Worm (Caenorhabditis elegans): Measurements from ENCODE around the gene cya-1.

The cya-1 gene

ce11 chrIII:9109172-9109571 lies at the start of gene cya-1:
cya-1 (minus strand) TSS chrIII:9109272.
- TF ChIP-seq mab-5 (tag; optimal IDR thresholded peaks at IDR 0.05) (no peak), ceh-39 (tag; optimal IDR thresholded peaks at IDR 0.05) (peak; percentile 28)

DNA sequence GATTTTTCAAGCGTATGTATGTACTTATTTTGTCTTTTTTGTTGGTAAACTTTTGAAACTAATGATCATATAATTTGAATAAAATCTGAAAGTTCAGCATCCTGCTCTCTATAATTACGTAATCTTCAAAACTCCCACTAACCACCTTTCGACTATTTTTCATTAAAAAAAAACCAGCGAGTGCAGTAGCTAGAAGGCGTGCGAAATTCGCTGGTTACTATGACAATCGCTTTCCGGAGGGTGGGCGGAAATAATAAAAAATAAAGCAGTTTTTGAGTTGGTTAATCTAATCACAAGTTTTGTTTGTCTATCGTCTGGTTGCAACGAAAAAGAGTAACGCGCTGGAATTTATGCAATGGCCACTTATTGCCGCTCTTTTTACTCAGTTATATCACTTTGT lies 45.7 kb upstream of the cya-1 start, which contains the start of gene irld-34:
Gene irld-34 (plus strand): TSS at position 301 of the 400 bp plus-strand sequence.
- TF ChIP-seq nhr-2 (tag; optimal IDR thresholded peaks at IDR 0.05) (no peak), zip-8 (tag; optimal IDR thresholded peaks at IDR 0.05) (peak; percentile 24), ceh-83 (GFP tag; optimal IDR thresholded peaks at IDR 0.05) (no peak)

ce11 chrIII:9153809-9154208 lies 44.7 kb upstream of the cya-1 start, which contains the start of gene nhl-1:
nhl-1 (minus strand) TSS chrIII:9153909.
- TF ChIP-seq unc-62 (GFP tag; optimal IDR thresholded peaks at IDR 0.05) (no peak), M03D4.4 (tag; optimal IDR thresholded peaks at IDR 0.05) (no peak), hlh-1 (tag; optimal IDR thresholded peaks at IDR 0.05) (no peak), nhr-2 (tag; optimal IDR thresholded peaks at IDR 0.05) (no peak), ceh-83 (GFP tag; optimal IDR thresholded peaks at IDR 0.05) (no peak), mep-1 (tag; optimal IDR thresholded peaks at IDR 0.05) (no peak)

- TF ChIP-seq nhr-2 (tag; optimal IDR thresholded peaks at IDR 0.05) (no peak), cnd-1 (tag; optimal IDR thresholded peaks at IDR 0.05) (no peak), unc-120 (tag; optimal IDR thresholded peaks at IDR 0.05; ENCODE audit: poor library complexity, severe bottlenecking) (no peak), elt-1 (tag; optimal IDR thresholded peaks at IDR 0.05; ENCODE audit: borderline replicate concordance, insufficient read depth) (no peak), lin-13 (tag; optimal IDR thresholded peaks at IDR 0.05) (no peak), ceh-83 (GFP tag; optimal IDR thresholded peaks at IDR 0.05) (no peak), lin-32 (GFP tag; optimal IDR thresholded peaks at IDR 0.05) (no peak), lsy-2 (tag; optimal IDR thresholded peaks at IDR 0.05) (no peak), ces-1 (GFP tag; optimal IDR thresholded peaks at IDR 0.05) (no peak), pha-4 (tag; optimal IDR thresholded peaks at IDR 0.05) (no peak), mls-2 (tag; optimal IDR thresholded peaks at IDR 0.05) (no peak), ceh-39 (tag; optimal IDR thresholded peaks at IDR 0.05) (no peak), ham-2 (GFP tag; optimal IDR thresholded peaks at IDR 0.05) (no peak)
Measured at ce11 chrIII:9152950-9153349, 43.9 kb upstream of the cya-1 start.

DNA sequence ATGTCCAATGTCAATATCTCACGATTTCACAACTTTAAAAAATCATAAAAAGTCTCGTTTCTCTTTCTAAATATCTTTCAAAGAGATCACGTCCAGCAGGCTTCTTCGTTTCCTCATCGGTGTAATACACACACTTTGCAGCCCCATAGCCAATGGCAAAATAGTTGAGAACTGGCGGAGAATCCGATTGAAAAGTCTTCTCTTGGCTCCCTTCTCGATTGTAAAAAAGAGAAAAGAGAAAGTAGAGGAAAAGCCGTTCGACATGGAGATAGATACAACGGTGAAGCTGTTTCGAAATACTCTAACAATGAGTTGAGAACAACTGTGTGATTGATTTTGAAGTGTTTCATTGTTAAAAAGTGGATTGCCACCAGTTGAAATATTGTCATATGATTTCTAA lies 42.7 kb upstream of the cya-1 start:
- TF ChIP-seq hlh-1 (tag; optimal IDR thresholded peaks at IDR 0.05) (peak; percentile 34), unc-120 (tag; optimal IDR thresholded peaks at IDR 0.05; ENCODE audit: poor library complexity, severe bottlenecking) (peak; percentile 53), cnd-1 (tag; optimal IDR thresholded peaks at IDR 0.05) (no peak), bed-3 (GFP tag; optimal IDR thresholded peaks at IDR 0.05) (no peak), mls-2 (tag; optimal IDR thresholded peaks at IDR 0.05) (no peak), nhr-76 (tag; optimal IDR thresholded peaks at IDR 0.05) (no peak), tbx-8 (GFP tag; optimal IDR thresholded peaks at IDR 0.05) (no peak), flh-1 (GFP tag; optimal IDR thresholded peaks at IDR 0.05) (no peak), ces-1 (GFP tag; optimal IDR thresholded peaks at IDR 0.05) (no peak), unc-62 (GFP tag; optimal IDR thresholded peaks at IDR 0.05) (peak; percentile 5), pha-4 (tag; optimal IDR thresholded peaks at IDR 0.05) (no peak), mab-5 (tag; optimal IDR thresholded peaks at IDR 0.05) (no peak), nhr-237 (tag; optimal IDR thresholded peaks at IDR 0.05) (no peak), ceh-39 (tag; optimal IDR thresholded peaks at IDR 0.05) (no peak), sem-2 (GFP tag; optimal IDR thresholded peaks at IDR 0.05) (no peak), elt-3 (tag; optimal IDR thresholded peaks at IDR 0.05) (no peak), nhr-12 (tag; optimal IDR thresholded peaks at IDR 0.05) (no peak)

DNA sequence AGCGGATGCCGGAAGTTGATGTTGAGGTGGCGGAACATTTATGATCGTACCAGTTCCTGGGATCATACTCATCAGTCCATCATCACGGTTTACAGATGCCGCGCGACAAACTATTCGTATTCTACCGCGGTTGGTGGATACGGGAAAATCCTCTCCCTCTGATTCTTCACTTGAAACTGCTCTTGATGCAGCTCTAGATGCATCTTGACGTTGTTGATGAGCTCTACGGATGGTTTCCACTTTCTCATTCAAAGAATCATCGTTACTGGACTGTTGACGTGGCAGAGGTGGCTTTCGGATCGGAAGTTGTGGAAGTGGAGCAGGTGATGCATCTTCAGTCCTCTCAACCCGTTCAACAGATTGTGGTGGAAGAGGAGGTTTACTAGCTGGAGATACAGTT lies 40.1 kb upstream of the cya-1 start:
- TF ChIP-seq M03D4.4 (tag; optimal IDR thresholded peaks at IDR 0.05), result no peak
- no peak for TF ChIP-seq snpc-4 (tag; optimal IDR thresholded peaks at IDR 0.05)
- TF ChIP-seq unc-62 (GFP tag; optimal IDR thresholded peaks at IDR 0.05), result no peak
- TF ChIP-seq sptf-1 (tag; optimal IDR thresholded peaks at IDR 0.05), result no peak
- TF ChIP-seq hlh-1 (tag; optimal IDR thresholded peaks at IDR 0.05), result no peak
- TF ChIP-seq pha-4 (tag; optimal IDR thresholded peaks at IDR 0.05), result no peak
- no peak for TF ChIP-seq nhr-28 (tag; optimal IDR thresholded peaks at IDR 0.05)
- TF ChIP-seq blmp-1 (tag; optimal IDR thresholded peaks at IDR 0.05), result no peak
